Worm (Caenorhabditis elegans) whole organism, L2 larva: ENCODE data around the gene pssy-2.

Experiments
- R02D3.7 ChIP-seq: fragments of 150-350 bp; optimal IDR thresholded peaks from 2 replicates; lab custom pipeline; 2014; ENCODE audit warnings: missing biosample characterization, missing genetic modification characterization
- ama-1 ChIP-seq: fragments of 150-350 bp; optimal IDR thresholded peaks from 2 replicates; lab custom pipeline; 2018; ENCODE audit warnings: inconsistent platforms
- lin-13 ChIP-seq: fragments of 150-350 bp; optimal IDR thresholded peaks from 2 replicates; lab custom pipeline; 2014; ENCODE audit warnings: missing biosample characterization, missing genetic modification reagents, missing genetic modification characterization
- nhr-77 ChIP-seq: fragments of 150-350 bp; optimal IDR thresholded peaks from 2 replicates; lab custom pipeline; 2014; ENCODE audit warnings: missing biosample characterization, missing genetic modification characterization
- skn-1 ChIP-seq: sonication (generic microtip); optimal IDR thresholded peaks from 2 replicates; lab custom pipeline; 2017; ENCODE audit warnings: missing biosample characterization, missing genetic modification characterization
- snpc-4 ChIP-seq: fragments of 150-350 bp; optimal IDR thresholded peaks from 2 replicates; lab custom pipeline; 2014; ENCODE audit warnings: missing biosample characterization, missing genetic modification characterization
- unc-62 ChIP-seq: fragments of 150-350 bp; optimal IDR thresholded peaks from 2 replicates; lab custom pipeline; 2014; ENCODE audit warnings: missing biosample characterization, missing genetic modification reagents, missing genetic modification characterization
- zag-1 ChIP-seq: fragments of 150-350 bp; optimal IDR thresholded peaks from 2 replicates; lab custom pipeline; 2014; ENCODE audit warnings: missing biosample characterization, missing genetic modification characterization

DNA sequence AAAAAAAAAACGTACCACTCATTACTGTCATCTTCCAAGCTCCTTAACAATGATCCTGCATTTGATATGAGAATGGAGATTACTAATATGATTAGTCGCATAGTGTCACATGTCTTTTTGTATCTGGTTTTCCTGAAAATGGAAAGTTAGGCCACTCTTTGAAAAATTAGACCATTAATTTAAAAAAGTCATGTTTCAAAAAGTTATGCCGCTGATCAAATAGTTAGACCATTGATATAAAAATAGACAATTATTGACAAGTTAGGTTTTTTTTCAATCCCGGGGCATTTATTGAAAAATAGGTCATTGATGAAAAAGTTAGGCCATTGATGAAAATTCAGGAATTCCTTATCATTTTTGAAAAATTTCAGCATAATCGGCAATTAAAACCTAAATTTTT, 12.4 kb downstream of the pssy-2 start, which contains the start of gene acc-4:
- no peak for TF ChIP-seq nhr-77 (tag; lab: Kevin White, UChicago)
- TF ChIP-seq snpc-4 (tag; lab: Kevin White, UChicago): no peak
- TF ChIP-seq skn-1 (tag; lab: Kevin White, UChicago): no peak
- no peak for TF ChIP-seq unc-62 (GFP tag; lab: Kevin White, UChicago)
- no peak for TF ChIP-seq lin-13 (GFP tag; lab: Kevin White, UChicago)
- no peak for TF ChIP-seq R02D3.7 (tag; lab: Kevin White, UChicago)
- no peak for TF ChIP-seq ama-1 (lab: Kevin White, UChicago)
- TF ChIP-seq zag-1 (tag; lab: Kevin White, UChicago): no peak
